Worm (Caenorhabditis elegans): ENCODE results near the gene F55F10.1.

ce11 chrIV:4398890-4399289 is 38.3 kb downstream of the F55F10.1 start:
- no peak for TF ChIP-seq ZK546.5 (tag; optimal IDR thresholded peaks at IDR 0.05)
- TF ChIP-seq lin-39 (tag; optimal IDR thresholded peaks at IDR 0.05): no peak
- no peak for TF ChIP-seq elt-1 (tag; optimal IDR thresholded peaks at IDR 0.05)
- TF ChIP-seq egl-27 (tag; optimal IDR thresholded peaks at IDR 0.05): no peak
- no peak for TF ChIP-seq hmg-11 (tag; optimal IDR thresholded peaks at IDR 0.05)
- TF ChIP-seq elt-3 (tag; optimal IDR thresholded peaks at IDR 0.05): no peak
- TF ChIP-seq zag-1 (tag; optimal IDR thresholded peaks at IDR 0.05): no peak
- no peak for TF ChIP-seq lin-15B (tag; optimal IDR thresholded peaks at IDR 0.05)
- TF ChIP-seq nhr-11 (tag; optimal IDR thresholded peaks at IDR 0.05): no peak
